Fruit fly (Drosophila melanogaster): ENCODE measurements around the gene Syp.

Gene Syp

DNA sequence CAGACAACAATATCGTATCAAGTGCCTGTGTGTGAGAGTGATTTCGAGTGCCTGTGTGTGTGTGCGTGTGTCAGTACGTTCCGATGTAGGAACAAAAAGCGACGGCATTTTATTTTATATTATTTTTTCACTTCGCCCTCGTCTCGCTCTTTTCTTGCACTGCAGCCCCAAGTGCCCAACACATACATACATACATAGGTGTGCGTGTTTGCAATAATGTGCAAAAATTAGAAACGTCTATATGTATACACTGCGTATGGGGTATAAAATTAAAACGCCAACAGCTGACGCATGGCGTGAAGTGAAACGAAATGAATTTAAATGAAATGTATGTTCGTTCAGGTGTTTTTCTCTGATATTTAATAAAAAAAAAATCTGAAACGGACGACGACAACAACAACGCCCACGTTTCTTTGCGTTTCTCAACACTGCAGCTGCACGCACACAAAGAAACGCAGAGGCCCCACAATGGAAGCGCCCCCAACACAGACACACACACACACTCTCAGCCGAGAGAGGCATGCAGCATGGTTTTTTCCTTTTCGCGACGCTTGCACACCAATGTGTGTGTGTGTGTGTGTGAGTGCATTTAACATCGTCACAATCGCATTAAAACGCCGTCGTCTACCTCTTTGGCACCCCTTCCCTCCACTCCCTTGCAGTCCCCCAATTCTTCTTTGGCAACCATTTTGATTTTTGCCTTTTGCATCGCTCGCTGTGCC lies 27.3 kb downstream of the Syp start:
- TF ChIP-seq Ets98B (GFP tag; IDR thresholded peaks at IDR 0.05): peak; percentile 63
- peak; percentile 21 for TF ChIP-seq CG34367 (tag; optimal IDR thresholded peaks at IDR 0.05)
- TF ChIP-seq fd96Ca (GFP tag; IDR thresholded peaks at IDR 0.05): peak; percentile 77; the same call in 2 of the 3 replicates
- peak; percentile 63 for TF ChIP-seq Pif1B (GFP tag; optimal IDR thresholded peaks at IDR 0.05)
- TF ChIP-seq CG10348 (GFP tag; IDR thresholded peaks at IDR 0.05): 0 out of 2 replicates have a peak, but pooled peaks have one; percentile 10
- TF ChIP-seq D1 (tag; optimal IDR thresholded peaks at IDR 0.05): peak; percentile 15
- TF ChIP-seq CG4496 (GFP tag; IDR thresholded peaks at IDR 0.05): peak; percentile 36; the same call in 2 of the 3 replicates
- peak; percentile 69 for TF ChIP-seq CG32121 (GFP tag; IDR thresholded peaks at IDR 0.05)
- TF ChIP-seq CG8301 (tag; optimal IDR thresholded peaks at IDR 0.05): peak; percentile 51
- TF ChIP-seq Pif1A (GFP tag; optimal IDR thresholded peaks at IDR 0.05): peak; percentile 69
- TF ChIP-seq CG8159 (tag; optimal IDR thresholded peaks at IDR 0.05): peak; percentile 54
- TF ChIP-seq CG12605 (GFP tag; IDR thresholded peaks at IDR 0.05): peak; percentile 59
- no peak for TF ChIP-seq rn (GFP tag; IDR thresholded peaks at IDR 0.05)
- peak; percentile 39 for TF ChIP-seq CG9948 (tag; optimal IDR thresholded peaks at IDR 0.05)
- TF ChIP-seq Snoo (tag; optimal IDR thresholded peaks at IDR 0.05): peak; percentile 10
- peak; percentile 42 for TF ChIP-seq CG15710 (tag; optimal IDR thresholded peaks at IDR 0.05)
- TF ChIP-seq gl (tag; optimal IDR thresholded peaks at IDR 0.05): peak; percentile 28
- TF ChIP-seq EcR (GFP tag; optimal IDR thresholded peaks at IDR 0.05): no peak
- peak; percentile 65 for TF ChIP-seq CG14655 (GFP tag; optimal IDR thresholded peaks at IDR 0.05)
- peak; percentile 61 for TF ChIP-seq CG13204 (GFP tag; optimal IDR thresholded peaks at IDR 0.05)
- TF ChIP-seq CG17806 (tag; optimal IDR thresholded peaks at IDR 0.05): peak; percentile 34

DNA sequence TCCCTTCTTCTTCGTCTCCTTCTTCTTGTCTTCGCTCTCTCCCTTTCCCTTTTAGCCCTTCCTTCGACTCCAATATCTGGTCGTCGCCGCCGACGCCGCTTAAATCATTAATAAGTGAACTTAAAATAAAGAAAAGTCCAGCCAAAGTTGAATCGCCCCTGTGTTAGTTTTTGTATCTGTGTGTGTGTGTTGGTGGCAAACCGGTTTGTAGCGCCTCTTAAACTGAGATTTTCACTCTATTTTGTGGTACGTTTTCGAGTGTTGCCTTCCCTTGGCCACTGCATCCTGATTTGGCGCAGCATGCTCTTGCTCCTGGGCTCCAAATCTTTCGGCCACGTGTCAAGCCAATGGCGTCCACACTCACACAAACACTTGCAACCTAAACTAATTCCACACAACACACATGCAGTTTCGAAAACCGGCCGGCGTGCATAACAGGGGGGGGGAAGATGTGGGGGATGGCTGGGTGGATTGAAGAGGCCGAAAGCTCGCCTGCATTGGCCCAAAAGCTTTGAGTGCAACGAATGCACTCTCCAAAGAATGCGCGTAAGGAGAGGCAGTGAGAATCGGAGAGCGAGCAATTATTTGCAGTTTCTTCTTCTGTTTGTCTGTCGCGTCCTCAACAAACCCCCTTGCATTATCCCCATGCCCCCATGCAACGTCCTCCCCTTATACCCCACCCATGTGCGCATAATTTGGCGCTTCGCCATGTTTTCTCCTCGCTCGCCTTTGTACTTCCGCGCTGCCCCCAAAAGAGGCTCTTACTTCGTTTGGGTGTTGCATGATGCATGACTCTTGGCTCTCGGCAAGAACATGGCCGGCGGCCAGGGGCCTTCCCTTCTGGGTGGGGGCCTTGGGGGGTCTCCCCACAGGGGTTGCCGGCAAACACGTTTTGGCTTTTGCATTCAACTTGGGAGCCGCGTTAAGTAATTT lies 28.2 kb downstream of the Syp start:
- TF ChIP-seq CG15710 (tag; optimal IDR thresholded peaks at IDR 0.05): peak; percentile 21
- peak; percentile 7 for TF ChIP-seq Snoo (tag; optimal IDR thresholded peaks at IDR 0.05)
- TF ChIP-seq CG8159 (tag; optimal IDR thresholded peaks at IDR 0.05): peak; percentile 41
- no peak for TF ChIP-seq Pif1B (GFP tag; optimal IDR thresholded peaks at IDR 0.05)
- TF ChIP-seq CG17806 (tag; optimal IDR thresholded peaks at IDR 0.05): no peak
- peak; percentile 18 for TF ChIP-seq gl (tag; optimal IDR thresholded peaks at IDR 0.05)
- TF ChIP-seq Ets98B (GFP tag; IDR thresholded peaks at IDR 0.05): peak; percentile 84
- no peak for TF ChIP-seq CG34367 (tag; optimal IDR thresholded peaks at IDR 0.05)
- TF ChIP-seq CG32121 (GFP tag; IDR thresholded peaks at IDR 0.05): peak; percentile 92
- peak; percentile 82 for TF ChIP-seq CG4496 (GFP tag; IDR thresholded peaks at IDR 0.05)
- TF ChIP-seq Pif1A (GFP tag; optimal IDR thresholded peaks at IDR 0.05): no peak
- TF ChIP-seq EcR (GFP tag; optimal IDR thresholded peaks at IDR 0.05): peak; percentile 64
- TF ChIP-seq CG13204 (GFP tag; optimal IDR thresholded peaks at IDR 0.05): peak; percentile 84
- TF ChIP-seq CG10348 (GFP tag; IDR thresholded peaks at IDR 0.05): 0 out of 2 replicates have a peak, but pooled peaks have one; percentile 8
- TF ChIP-seq rn (GFP tag; IDR thresholded peaks at IDR 0.05): peak; percentile 43; the same call in 1 of the 2 replicates
- no peak for TF ChIP-seq CG9948 (tag; optimal IDR thresholded peaks at IDR 0.05)
- no peak for TF ChIP-seq D1 (tag; optimal IDR thresholded peaks at IDR 0.05)
- TF ChIP-seq fd96Ca (GFP tag; IDR thresholded peaks at IDR 0.05): peak; percentile 81
- TF ChIP-seq CG14655 (GFP tag; optimal IDR thresholded peaks at IDR 0.05): peak; percentile 37
- TF ChIP-seq CG8301 (tag; optimal IDR thresholded peaks at IDR 0.05): peak; percentile 12
- TF ChIP-seq CG12605 (GFP tag; IDR thresholded peaks at IDR 0.05): peak; percentile 75

DNA sequence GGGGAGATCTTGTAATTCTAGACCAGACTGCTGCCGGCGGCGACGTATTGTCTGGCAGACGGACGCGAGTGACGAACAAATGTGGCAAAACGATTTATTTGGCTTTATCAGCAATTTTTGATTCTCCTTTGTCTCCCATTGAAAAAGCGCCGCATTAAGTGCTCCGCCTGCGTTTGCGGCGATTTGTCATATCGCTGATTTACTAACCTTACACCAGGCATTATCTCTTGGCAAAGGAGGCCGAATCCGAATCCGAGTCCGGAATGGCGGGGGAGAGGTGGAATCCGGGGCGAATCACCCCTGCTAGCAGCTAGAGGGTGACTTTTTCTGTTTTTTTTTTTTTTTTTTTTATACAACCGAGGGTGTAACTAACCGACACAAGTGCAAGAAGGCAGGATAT lies 32.0 kb downstream of the Syp start:
- TF ChIP-seq D1 (tag; optimal IDR thresholded peaks at IDR 0.05) (no peak), Snoo (tag; optimal IDR thresholded peaks at IDR 0.05) (no peak), CG9948 (tag; optimal IDR thresholded peaks at IDR 0.05) (no peak), CG15710 (tag; optimal IDR thresholded peaks at IDR 0.05) (no peak), Pif1B (GFP tag; optimal IDR thresholded peaks at IDR 0.05) (no peak), CG34367 (tag; optimal IDR thresholded peaks at IDR 0.05) (no peak), EcR (GFP tag; optimal IDR thresholded peaks at IDR 0.05) (no peak), CG32121 (GFP tag; IDR thresholded peaks at IDR 0.05) (no peak), CG12605 (GFP tag; IDR thresholded peaks at IDR 0.05) (no peak), CG14655 (GFP tag; optimal IDR thresholded peaks at IDR 0.05) (no peak)

DNA sequence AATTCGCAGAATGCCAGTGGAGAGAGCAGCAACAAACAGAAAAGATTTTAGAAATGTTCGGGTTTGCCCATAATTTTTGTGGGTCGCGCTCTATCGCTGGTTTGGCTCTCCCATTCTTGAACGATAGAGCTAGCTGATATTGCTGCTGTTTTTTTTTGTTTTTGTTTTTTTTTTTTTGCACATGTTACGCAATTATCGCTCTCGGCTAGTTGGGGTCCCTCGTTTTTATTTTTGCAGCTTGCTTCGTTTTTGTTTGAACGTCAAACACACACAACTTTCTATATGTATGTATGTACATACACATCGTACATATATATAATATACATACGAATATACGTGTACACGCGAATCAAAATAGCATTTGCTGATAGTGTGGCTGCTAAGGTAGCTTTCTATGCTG lies 33.9 kb downstream of the Syp start:
- TF ChIP-seq CG8301 (tag; optimal IDR thresholded peaks at IDR 0.05): no peak
- TF ChIP-seq gl (tag; optimal IDR thresholded peaks at IDR 0.05): no peak
- peak; percentile 65 for TF ChIP-seq Ets98B (GFP tag; IDR thresholded peaks at IDR 0.05)
- TF ChIP-seq Pif1B (GFP tag; optimal IDR thresholded peaks at IDR 0.05): no peak
- peak; percentile 79 for TF ChIP-seq CG32121 (GFP tag; IDR thresholded peaks at IDR 0.05)
- no peak for TF ChIP-seq D1 (tag; optimal IDR thresholded peaks at IDR 0.05)
- no peak for TF ChIP-seq fd96Ca (GFP tag; IDR thresholded peaks at IDR 0.05)
- peak; percentile 63 for TF ChIP-seq CG12605 (GFP tag; IDR thresholded peaks at IDR 0.05)
- TF ChIP-seq CG17806 (tag; optimal IDR thresholded peaks at IDR 0.05): no peak
- TF ChIP-seq CG10348 (GFP tag; IDR thresholded peaks at IDR 0.05): no peak
- TF ChIP-seq EcR (GFP tag; optimal IDR thresholded peaks at IDR 0.05): no peak
- no peak for TF ChIP-seq CG34367 (tag; optimal IDR thresholded peaks at IDR 0.05)
- no peak for TF ChIP-seq rn (GFP tag; IDR thresholded peaks at IDR 0.05)
- no peak for TF ChIP-seq CG8159 (tag; optimal IDR thresholded peaks at IDR 0.05)
- no peak for TF ChIP-seq CG14655 (GFP tag; optimal IDR thresholded peaks at IDR 0.05)
- no peak for TF ChIP-seq CG13204 (GFP tag; optimal IDR thresholded peaks at IDR 0.05)
- no peak for TF ChIP-seq Snoo (tag; optimal IDR thresholded peaks at IDR 0.05)
- TF ChIP-seq CG4496 (GFP tag; IDR thresholded peaks at IDR 0.05): peak; percentile 79
- no peak for TF ChIP-seq CG9948 (tag; optimal IDR thresholded peaks at IDR 0.05)
- TF ChIP-seq Pif1A (GFP tag; optimal IDR thresholded peaks at IDR 0.05): no peak
